Fruit fly (Drosophila melanogaster) whole organism, embryonic: ENCODE measurements around the gene CG15643.

Source experiments
- Adf1 ChIP-seq: fragments of 200-800 bp; sonication (Bioruptor generic); IDR thresholded peaks from 2 replicates; pipeline ENCODE4 v1.3.6; 2022; ENCODE audit warnings: missing biosample characterization, missing genetic modification characterization
- B-H2 ChIP-seq: fragments of 200-800 bp; sonication (Bioruptor generic); optimal IDR thresholded peaks from 2 replicates; lab custom pipeline; 2018; ENCODE audit warnings: missing biosample characterization, mild to moderate bottlenecking, missing genetic modification characterization
- Bgb ChIP-seq: fragments of 200-800 bp; sonication (Bioruptor generic); IDR thresholded peaks from 2 replicates; pipeline ENCODE4 v1.3.6; 2022; ENCODE audit warnings: missing biosample characterization, missing genetic modification characterization; ENCODE audit not compliant: partially characterized antibody
- CG10267 ChIP-seq: fragments of 200-800 bp; sonication (Bioruptor generic); optimal IDR thresholded peaks from 2 replicates; lab custom pipeline; 2018; ENCODE audit warnings: missing biosample characterization, mild to moderate bottlenecking, missing genetic modification characterization, moderate library complexity
- CG10431 ChIP-seq: fragments of 200-800 bp; sonication (Bioruptor generic); optimal IDR thresholded peaks from 3 replicates; lab custom pipeline; 2018; ENCODE audit warnings: missing biosample characterization, mild to moderate bottlenecking, missing genetic modification characterization
- CG10565 ChIP-seq: fragments of 200-800 bp; sonication (Bioruptor generic); optimal IDR thresholded peaks from 3 replicates; lab custom pipeline; 2016; ENCODE audit warnings: missing biosample characterization, mild to moderate bottlenecking, missing genetic modification characterization
- CG10959 ChIP-seq: fragments of 200-800 bp; sonication (Bioruptor generic); IDR thresholded peaks from 2 replicates; pipeline ENCODE4 v1.3.6; 2022; ENCODE audit warnings: missing biosample characterization, missing genetic modification characterization
- CG12659 ChIP-seq: fragments of 200-800 bp; sonication (Bioruptor generic); optimal IDR thresholded peaks from 3 replicates; lab custom pipeline; 2017; ENCODE audit warnings: mild to moderate bottlenecking, missing biosample characterization, missing genetic modification reagents, missing genetic modification characterization
- CG13287 ChIP-seq: fragments of 200-800 bp; sonication (Bioruptor generic); IDR thresholded peaks from 2 replicates; pipeline ENCODE4 v1.3.6; 2022; ENCODE audit warnings: missing biosample characterization, missing genetic modification characterization; ENCODE audit not compliant: partially characterized antibody
- CG13624 ChIP-seq: fragments of 200-800 bp; sonication (Bioruptor generic); optimal IDR thresholded peaks from 2 replicates; lab custom pipeline; 2016; ENCODE audit warnings: missing biosample characterization, missing genetic modification characterization
- CG15514 ChIP-seq: fragments of 200-800 bp; sonication (Bioruptor generic); optimal IDR thresholded peaks from 3 replicates; lab custom pipeline; 2017; ENCODE audit warnings: missing biosample characterization, missing genetic modification characterization, mild to moderate bottlenecking, moderate library complexity, missing genetic modification reagents
- CG42726 ChIP-seq: fragments of 200-800 bp; sonication (Bioruptor generic); IDR thresholded peaks from 2 replicates; pipeline ENCODE4 v1.3.6; 2022; ENCODE audit warnings: missing biosample characterization, missing genetic modification characterization; ENCODE audit not compliant: partially characterized antibody
- CG4360 ChIP-seq: fragments of 200-800 bp; sonication (Bioruptor generic); IDR thresholded peaks from 2 replicates; pipeline ENCODE4 v1.3.6; 2022; ENCODE audit warnings: missing biosample characterization, missing genetic modification characterization
- CG6689 ChIP-seq: fragments of 200-800 bp; sonication (Bioruptor generic); IDR thresholded peaks from 2 replicates; pipeline ENCODE4 v1.3.6; 2022; ENCODE audit warnings: missing biosample characterization, missing genetic modification characterization
- CG7963 ChIP-seq: fragments of 200-800 bp; sonication (Bioruptor generic); IDR thresholded peaks from 3 replicates; pipeline ENCODE4 v1.3.6; 2022; ENCODE audit warnings: missing biosample characterization, missing genetic modification characterization; ENCODE audit not compliant: partially characterized antibody
- CG8290 ChIP-seq, 3 experiments: fragments of 200-800 bp; sonication (Bioruptor generic); optimal IDR thresholded peaks; 2 replicates each; lab custom pipeline; 2016 to 2019; ENCODE audit warnings: missing biosample characterization in 3 of 3, missing genetic modification characterization in 3 of 3, mild to moderate bottlenecking in 2 of 3, moderate library complexity in 1 of 3
- CG9215 ChIP-seq: fragments of 200-800 bp; sonication (Bioruptor generic); IDR thresholded peaks from 2 replicates; pipeline ENCODE4 v1.3.6; 2022; ENCODE audit warnings: missing biosample characterization, missing genetic modification characterization
- CG9437 ChIP-seq: fragments of 200-800 bp; sonication (Bioruptor generic); optimal IDR thresholded peaks from 2 replicates; lab custom pipeline; 2018; ENCODE audit warnings: missing biosample characterization, mild to moderate bottlenecking, missing genetic modification characterization
- Doc2 ChIP-seq: fragments of 200-800 bp; sonication (Bioruptor generic); IDR thresholded peaks from 2 replicates; pipeline ENCODE4 v1.3.6; 2022; ENCODE audit warnings: missing biosample characterization, missing genetic modification characterization
- Ets97D ChIP-seq: fragments of 200-800 bp; sonication (Bioruptor generic); optimal IDR thresholded peaks from 3 replicates; lab custom pipeline; 2016; ENCODE audit warnings: missing biosample characterization, missing genetic modification characterization
- Gug ChIP-seq: fragments of 200-800 bp; sonication (Bioruptor generic); IDR thresholded peaks from 4 replicates; pipeline ENCODE4 v1.3.6; 2022; ENCODE audit warnings: missing biosample characterization, missing genetic modification characterization
- HLHmδ ChIP-seq: fragments of 200-800 bp; sonication (Bioruptor generic); optimal IDR thresholded peaks from 2 replicates; lab custom pipeline; 2018; ENCODE audit warnings: missing biosample characterization, mild to moderate bottlenecking, missing genetic modification characterization, moderate library complexity
- MBD-R2 ChIP-seq: fragments of 200-800 bp; sonication (Bioruptor generic); IDR thresholded peaks from 2 replicates; pipeline ENCODE4 v1.3.6; 2022; ENCODE audit warnings: missing biosample characterization, missing genetic modification characterization
- MESR4 ChIP-seq: fragments of 200-800 bp; sonication (Bioruptor generic); optimal IDR thresholded peaks from 2 replicates; lab custom pipeline; 2018; ENCODE audit warnings: missing biosample characterization, mild to moderate bottlenecking, missing genetic modification characterization, moderate library complexity
- Mad ChIP-seq: fragments of 200-800 bp; sonication (Bioruptor generic); optimal IDR thresholded peaks from 2 replicates; lab custom pipeline; 2016; ENCODE audit warnings: missing biosample characterization, missing genetic modification characterization
- ara ChIP-seq: fragments of 200-800 bp; sonication (Bioruptor generic); IDR thresholded peaks from 2 replicates; pipeline ENCODE4 v1.3.6; 2022; ENCODE audit warnings: missing biosample characterization, missing genetic modification characterization
- ash1 ChIP-seq: fragments of 200-800 bp; sonication (Bioruptor generic); optimal IDR thresholded peaks from 2 replicates; lab custom pipeline; 2018; ENCODE audit warnings: missing biosample characterization, mild to moderate bottlenecking, missing genetic modification characterization
- bbx ChIP-seq: fragments of 200-800 bp; sonication (Bioruptor generic); IDR thresholded peaks from 2 replicates; pipeline ENCODE4 v1.3.6; 2022; ENCODE audit warnings: missing biosample characterization, missing genetic modification characterization; ENCODE audit not compliant: partially characterized antibody
- cato ChIP-seq: fragments of 200-800 bp; sonication (Bioruptor generic); optimal IDR thresholded peaks from 2 replicates; lab custom pipeline; 2016; ENCODE audit warnings: missing biosample characterization, missing genetic modification characterization, borderline replicate concordance
- chinmo ChIP-seq: fragments of 200-800 bp; sonication (Bioruptor generic); IDR thresholded peaks from 4 replicates; pipeline ENCODE4 v1.3.6; 2022; ENCODE audit warnings: missing biosample characterization, missing genetic modification characterization; ENCODE audit not compliant: partially characterized antibody
- corto ChIP-seq: fragments of 200-800 bp; sonication (Bioruptor generic); optimal IDR thresholded peaks from 2 replicates; lab custom pipeline; 2016; ENCODE audit warnings: missing biosample characterization, mild to moderate bottlenecking, missing genetic modification characterization, moderate library complexity
- dimm ChIP-seq: fragments of 200-800 bp; sonication (Bioruptor generic); IDR thresholded peaks from 2 replicates; pipeline ENCODE4 v1.3.6; 2022; ENCODE audit warnings: missing biosample characterization, missing genetic modification characterization
- gfzf ChIP-seq: fragments of 200-800 bp; sonication (Bioruptor generic); optimal IDR thresholded peaks from 2 replicates; lab custom pipeline; 2016; ENCODE audit warnings: missing biosample characterization, mild to moderate bottlenecking, missing genetic modification characterization, moderate library complexity
- gro ChIP-seq: fragments of 200-800 bp; sonication (Bioruptor generic); optimal IDR thresholded peaks from 2 replicates; lab custom pipeline; 2016; ENCODE audit warnings: missing biosample characterization, missing genetic modification characterization
- hkb ChIP-seq, 2 experiments: fragments of 200-800 bp in 1 of 2; fragments of >200 bp in 1 of 2; sonication (Bioruptor generic) in 1 of 2; IDR thresholded peaks in 1 of 2; optimal IDR thresholded peaks in 1 of 2; 2 replicates each; pipeline versions ENCODE4 v1.3.6 to Lab custom; 2017 to 2022; ENCODE audit warnings: missing biosample characterization in 1 of 2, missing genetic modification characterization in 1 of 2
- lab ChIP-seq: fragments of 200-800 bp; sonication (Bioruptor generic); optimal IDR thresholded peaks from 3 replicates; lab custom pipeline; 2017; ENCODE audit warnings: missing biosample characterization, missing genetic modification characterization, mild to moderate bottlenecking, moderate library complexity, missing genetic modification reagents
- lbe ChIP-seq: fragments of 200-800 bp; sonication (Bioruptor generic); optimal IDR thresholded peaks from 2 replicates; lab custom pipeline; 2016; ENCODE audit warnings: missing biosample characterization, mild to moderate bottlenecking, missing genetic modification characterization
- mld ChIP-seq: fragments of 200-800 bp; sonication (Bioruptor generic); IDR thresholded peaks from 3 replicates; pipeline ENCODE4 v1.3.6; 2022; ENCODE audit warnings: missing biosample characterization, missing genetic modification characterization; ENCODE audit not compliant: partially characterized antibody
- rib ChIP-seq: fragments of 200-800 bp; sonication (Bioruptor generic); IDR thresholded peaks from 2 replicates; pipeline ENCODE4 v1.3.6; 2022; ENCODE audit warnings: missing biosample characterization, missing genetic modification characterization
- scrt ChIP-seq: fragments of 200-800 bp; sonication (Bioruptor generic); optimal IDR thresholded peaks from 2 replicates; lab custom pipeline; 2018; ENCODE audit warnings: missing biosample characterization, mild to moderate bottlenecking, missing genetic modification characterization, moderate library complexity
- sima ChIP-seq: fragments of 200-800 bp; sonication (Bioruptor generic); optimal IDR thresholded peaks from 2 replicates; lab custom pipeline; 2016; ENCODE audit warnings: missing biosample characterization, missing genetic modification characterization
- so ChIP-seq: fragments of 200-800 bp; sonication (Bioruptor generic); IDR thresholded peaks from 3 replicates; pipeline ENCODE4 v1.3.6; 2022; ENCODE audit warnings: missing biosample characterization, missing genetic modification characterization
- sob ChIP-seq: fragments of 200-800 bp; sonication (Bioruptor generic); IDR thresholded peaks from 2 replicates; pipeline ENCODE4 v1.3.6; 2022; ENCODE audit warnings: missing biosample characterization, missing genetic modification characterization
- stc ChIP-seq: fragments of 200-800 bp; sonication (Bioruptor generic); IDR thresholded peaks from 2 replicates; pipeline ENCODE4 v1.3.6; 2022; ENCODE audit warnings: missing biosample characterization, missing genetic modification characterization
- stwl ChIP-seq: fragments of 200-800 bp; sonication (Bioruptor generic); optimal IDR thresholded peaks from 3 replicates; lab custom pipeline; 2018; ENCODE audit warnings: missing biosample characterization, mild to moderate bottlenecking, missing genetic modification characterization, moderate library complexity
- sug ChIP-seq: fragments of 200-800 bp; optimal IDR thresholded peaks from 2 replicates; lab custom pipeline; 2019; ENCODE audit warnings: missing biosample characterization, mild to moderate bottlenecking, missing genetic modification characterization, moderate library complexity
- tna ChIP-seq: fragments of 200-800 bp; sonication (Bioruptor generic); IDR thresholded peaks from 2 replicates; pipeline ENCODE4 v1.3.6; 2022; ENCODE audit warnings: missing biosample characterization, missing genetic modification characterization; ENCODE audit not compliant: partially characterized antibody
- trem ChIP-seq: fragments of 200-800 bp; optimal IDR thresholded peaks from 3 replicates; lab custom pipeline; 2019; ENCODE audit warnings: missing biosample characterization, mild to moderate bottlenecking, missing genetic modification characterization, moderate library complexity
- zfh1 ChIP-seq: fragments of 200-800 bp; sonication (Bioruptor generic); IDR thresholded peaks from 3 replicates; pipeline ENCODE4 v1.3.6; 2022; ENCODE audit warnings: missing biosample characterization, missing genetic modification characterization

CG15643 gene

DNA sequence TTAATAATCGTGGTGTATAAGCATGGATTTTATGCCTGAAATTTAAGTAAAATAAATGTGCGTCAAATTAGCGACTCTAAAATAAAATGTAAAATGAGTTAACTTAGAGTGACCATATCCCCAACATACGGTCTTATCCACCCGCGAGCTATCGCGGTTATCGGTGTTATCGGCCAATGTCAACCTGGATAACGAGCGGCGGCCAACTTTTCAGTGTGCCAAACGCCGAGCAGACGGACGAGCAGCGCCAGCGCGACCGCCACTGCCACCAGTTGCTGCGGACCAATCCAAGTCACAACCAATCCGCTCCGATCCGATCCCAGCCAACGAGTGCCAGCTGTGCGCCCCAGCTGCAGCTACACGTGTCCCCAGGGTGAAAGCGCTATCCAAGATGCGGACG lies 6.1 kb upstream of the CG15643 start, which contains the start of the genes cerv and CG7872:
cerv (minus strand) TSS at position 129 of the 400 bp plus-strand sequence.
CG7872 (plus strand) TSS at position 163 of the 400 bp plus-strand sequence.
- TF ChIP-seq stc (no peak), trem (tag; lab: Kevin White, UChicago) (peak; percentile 35), MBD-R2 (GFP tag; lab: Robert Waterston, UW) (peak; percentile 88), CG10565 (GFP tag; lab: Kevin White, UChicago) (no peak), HLHmδ (GFP tag; lab: Kevin White, UChicago) (peak; percentile 13), lbe (GFP tag; lab: Kevin White, UChicago) (no peak), Doc2 (GFP tag; lab: Robert Waterston, UW) (no peak), sima (GFP tag; lab: Kevin White, UChicago) (no peak), zfh1 (GFP tag; lab: Robert Waterston, UW) (no peak), CG7963 (peak; percentile 58; the same call in 1 of the 3 replicates), chinmo (0 out of 4 replicates have a peak, but pooled peaks have one; percentile 74), Ets97D (peak; percentile 41), Mad (GFP tag; lab: Kevin White, UChicago) (no peak), gfzf (GFP tag; lab: Kevin White, UChicago) (peak; percentile 66), lab (no peak), Adf1 (GFP tag; lab: Robert Waterston, UW) (no peak; the same call in 1 of the 2 replicates), gro (no peak), CG12659 (GFP tag; lab: Kevin White, UChicago) (peak; percentile 45), B-H2 (GFP tag; lab: Kevin White, UChicago) (no peak), cato (GFP tag; lab: Kevin White, UChicago) (no peak), CG9437 (GFP tag; lab: Kevin White, UChicago) (no peak), CG10959 (GFP tag; lab: Robert Waterston, UW) (no peak), CG15514 (GFP tag; lab: Kevin White, UChicago) (peak; percentile 63), CG10431 (GFP tag; lab: Kevin White, UChicago) (no peak), CG9215 (GFP tag; lab: Robert Waterston, UW) (no peak; the same call in none of the 2 replicates), mld (GFP tag; lab: Robert Waterston, UW) (0 out of 3 replicates have a peak, but pooled peaks have one; percentile 59), so (no peak), sug (tag; lab: Kevin White, UChicago) (no peak), scrt (GFP tag; lab: Kevin White, UChicago) (peak; percentile 30), Gug (GFP tag; lab: Robert Waterston, UW) (no peak), dimm (GFP tag; lab: Robert Waterston, UW) (no peak), MESR4 (GFP tag; lab: Kevin White, UChicago) (peak; percentile 54), stwl (tag; lab: Kevin White, UChicago) (peak; percentile 81), CG13624 (GFP tag; lab: Kevin White, UChicago) (no peak), Bgb (GFP tag; lab: Robert Waterston, UW) (peak; percentile 72), bbx (peak; percentile 72), CG4360 (no peak), rib (GFP tag; lab: Robert Waterston, UW) (no peak), ara (GFP tag; lab: Robert Waterston, UW) (no peak), corto (GFP tag; lab: Kevin White, UChicago) (no peak), CG6689 (GFP tag; lab: Robert Waterston, UW) (no peak), ash1 (GFP tag; lab: Kevin White, UChicago) (no peak), CG8290 (GFP tag; optimal IDR thresholded peaks at IDR 0.05; lab: Kevin White, UChicago) (no peak), CG8290 (tag; optimal IDR thresholded peaks at IDR 0.05; lab: Kevin White, UChicago) (peak in 1 of 2 experiments; percentile 45), sob (GFP tag; lab: Robert Waterston, UW) (peak; percentile 48; the same call in 1 of the 2 replicates), hkb (optimal IDR thresholded peaks at IDR 0.05; lab: Kevin White, UChicago) (no peak), hkb (GFP tag; IDR thresholded peaks at IDR 0.05; lab: Robert Waterston, UW) (no peak), CG13287 (GFP tag; lab: Robert Waterston, UW) (peak; percentile 78), tna (peak; percentile 70; the same call in 1 of the 2 replicates), CG42726 (GFP tag; lab: Robert Waterston, UW) (0 out of 2 replicates have a peak, but pooled peaks have one; percentile 22), CG10267 (tag; lab: Kevin White, UChicago) (peak; percentile 76)
